Worm (Caenorhabditis elegans): ENCODE measurements around the gene ndx-2.

DNA sequence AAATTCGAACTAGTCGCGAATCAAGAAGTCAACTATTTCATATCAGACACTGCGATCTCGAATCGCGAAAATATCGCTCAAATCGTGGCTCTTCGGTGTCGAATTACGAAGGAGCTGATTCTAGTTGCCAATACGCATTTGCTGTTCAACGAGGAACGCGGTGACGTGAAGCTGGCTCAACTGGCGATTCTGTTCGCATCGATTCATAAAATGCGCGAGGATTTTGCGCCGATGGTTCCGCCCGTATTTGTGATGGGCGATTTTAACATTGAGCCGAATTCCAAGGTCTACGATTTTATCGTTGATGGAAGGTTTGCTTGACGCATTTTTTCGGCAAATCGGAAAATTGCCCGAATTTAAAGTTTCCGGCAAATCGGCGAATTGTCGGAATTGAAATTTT is 4.3 kb downstream of the ndx-2 start:
- TF ChIP-seq skn-1 (tag; optimal IDR thresholded peaks at IDR 0.05) (no peak), nhr-237 (tag; optimal IDR thresholded peaks at IDR 0.05) (no peak), unc-62 (GFP tag; optimal IDR thresholded peaks at IDR 0.05 in 1 of 2) (peak in 1 of 2 experiments; percentile 93), unc-62 (tag; optimal IDR thresholded peaks at IDR 0.05) (no peak), lsy-2 (tag; optimal IDR thresholded peaks at IDR 0.05) (no peak), mxl-2 (GFP tag; conservative IDR thresholded peaks at IDR 0.05) (no peak), dve-1 (tag; optimal IDR thresholded peaks at IDR 0.05; ENCODE audit: insufficient read depth) (no peak), ama-1 (optimal IDR thresholded peaks at IDR 0.05) (no peak), pqm-1 (tag; optimal IDR thresholded peaks at IDR 0.05) (no peak), lin-39 (tag; optimal IDR thresholded peaks at IDR 0.05) (no peak), vab-7 (GFP tag; IDR thresholded peaks at IDR 0.05) (no peak), mdl-1 (tag; optimal IDR thresholded peaks at IDR 0.05) (no peak), pha-4 (GFP tag; IDR thresholded peaks at IDR 0.05) (no peak), pha-4 (tag; optimal IDR thresholded peaks at IDR 0.05) (no peak), aly-2 (tag; optimal IDR thresholded peaks at IDR 0.05) (no peak)
